Fruit fly (Drosophila melanogaster) whole organism, embryonic: ENCODE measurements around the gene CG12945.

Experiments
- Antp ChIP-seq: fragments of 200-800 bp; sonication (Bioruptor generic); optimal IDR thresholded peaks from 3 replicates; lab custom pipeline; 2016; ENCODE audit warnings: missing biosample characterization, missing genetic modification characterization
- Atf-2 ChIP-seq: fragments of 200-800 bp; sonication (Bioruptor generic); optimal IDR thresholded peaks from 2 replicates; lab custom pipeline; 2016; ENCODE audit warnings: missing biosample characterization, missing genetic modification characterization
- CG10274 ChIP-seq: fragments of 200-800 bp; sonication (Bioruptor generic); optimal IDR thresholded peaks from 3 replicates; lab custom pipeline; 2017; ENCODE audit warnings: missing biosample characterization, mild to moderate bottlenecking, missing genetic modification characterization
- CG10431 ChIP-seq: fragments of 200-800 bp; sonication (Bioruptor generic); optimal IDR thresholded peaks from 3 replicates; lab custom pipeline; 2018; ENCODE audit warnings: missing biosample characterization, mild to moderate bottlenecking, missing genetic modification characterization
- CG11093 ChIP-seq: fragments of 200-800 bp; sonication (Bioruptor generic); IDR thresholded peaks from 3 replicates; pipeline ENCODE4 v1.3.6; 2022; ENCODE audit warnings: missing biosample characterization, missing genetic modification characterization
- CG11723 ChIP-seq: fragments of 200-800 bp; sonication (Bioruptor generic); optimal IDR thresholded peaks from 2 replicates; lab custom pipeline; 2017; ENCODE audit warnings: missing biosample characterization, mild to moderate bottlenecking, missing genetic modification characterization
- CG12659 ChIP-seq: fragments of 200-800 bp; sonication (Bioruptor generic); optimal IDR thresholded peaks from 3 replicates; lab custom pipeline; 2017; ENCODE audit warnings: mild to moderate bottlenecking, missing biosample characterization, missing genetic modification reagents, missing genetic modification characterization
- CG15514 ChIP-seq: fragments of 200-800 bp; sonication (Bioruptor generic); optimal IDR thresholded peaks from 3 replicates; lab custom pipeline; 2017; ENCODE audit warnings: missing biosample characterization, missing genetic modification characterization, mild to moderate bottlenecking, moderate library complexity, missing genetic modification reagents
- CG17361 ChIP-seq: fragments of 200-800 bp; sonication (Bioruptor generic); IDR thresholded peaks from 3 replicates; pipeline ENCODE4 v1.3.6; 2022; ENCODE audit warnings: missing biosample characterization, missing genetic modification characterization
- CG17829 ChIP-seq: fragments of 200-800 bp; optimal IDR thresholded peaks from 2 replicates; lab custom pipeline; 2019; ENCODE audit warnings: missing biosample characterization, mild to moderate bottlenecking, missing genetic modification characterization, moderate library complexity
- CG1832 ChIP-seq: fragments of 200-800 bp; sonication (Bioruptor generic); optimal IDR thresholded peaks from 2 replicates; lab custom pipeline; 2017; ENCODE audit warnings: missing biosample characterization, mild to moderate bottlenecking, missing genetic modification characterization, inconsistent platforms
- CG18599 ChIP-seq: fragments of 200-800 bp; sonication (Bioruptor generic); optimal IDR thresholded peaks from 3 replicates; lab custom pipeline; 2017; ENCODE audit warnings: missing biosample characterization, missing genetic modification characterization, mild to moderate bottlenecking, moderate library complexity, missing genetic modification reagents
- CG2889 ChIP-seq: fragments of 200-800 bp; sonication (Bioruptor generic); IDR thresholded peaks from 3 replicates; pipeline ENCODE4 v1.3.6; 2022; ENCODE audit warnings: missing biosample characterization, missing genetic modification characterization
- CG30431 ChIP-seq: fragments of 200-800 bp; sonication (Bioruptor generic); optimal IDR thresholded peaks from 2 replicates; lab custom pipeline; 2017; ENCODE audit warnings: missing biosample characterization, missing genetic modification characterization
- CG31365 ChIP-seq: fragments of 200-800 bp; sonication (Bioruptor generic); optimal IDR thresholded peaks from 2 replicates; lab custom pipeline; 2018; ENCODE audit warnings: missing biosample characterization, mild to moderate bottlenecking, missing genetic modification characterization
- CG4617 ChIP-seq: fragments of 200-800 bp; sonication (Bioruptor generic); optimal IDR thresholded peaks from 3 replicates; lab custom pipeline; 2016; ENCODE audit warnings: missing biosample characterization, missing genetic modification characterization, borderline replicate concordance
- CG4730 ChIP-seq: fragments of 200-800 bp; sonication (Bioruptor generic); IDR thresholded peaks from 2 replicates; pipeline ENCODE4 v1.3.6; 2022; ENCODE audit warnings: missing biosample characterization, missing genetic modification characterization
- CG8388 ChIP-seq: fragments of 200-800 bp; sonication (Bioruptor generic); optimal IDR thresholded peaks from 2 replicates; lab custom pipeline; 2019; ENCODE audit warnings: missing biosample characterization, mild to moderate bottlenecking, missing genetic modification characterization, moderate library complexity
- Doc3 ChIP-seq: fragments of 200-800 bp; sonication (Bioruptor generic); IDR thresholded peaks from 3 replicates; pipeline ENCODE4 v1.3.6; 2022; ENCODE audit warnings: missing biosample characterization, missing genetic modification characterization; ENCODE audit not compliant: partially characterized antibody
- H15 ChIP-seq: fragments of 200-800 bp; sonication (Bioruptor generic); IDR thresholded peaks from 3 replicates; pipeline ENCODE4 v1.3.6; 2022; ENCODE audit warnings: missing biosample characterization, missing genetic modification characterization
- HLH3B ChIP-seq: fragments of 200-800 bp; sonication (Bioruptor generic); IDR thresholded peaks from 2 replicates; pipeline ENCODE4 v1.3.6; 2022; ENCODE audit warnings: missing biosample characterization, missing genetic modification characterization
- Hr3 ChIP-seq: fragments of 200-800 bp; sonication (Bioruptor generic); optimal IDR thresholded peaks from 3 replicates; lab custom pipeline; 2016; ENCODE audit warnings: missing biosample characterization, missing genetic modification characterization
- Hsf ChIP-seq: fragments of 200-800 bp; sonication (Bioruptor generic); optimal IDR thresholded peaks from 3 replicates; lab custom pipeline; 2016; ENCODE audit warnings: missing biosample characterization, missing genetic modification characterization
- Lpt ChIP-seq: fragments of >200 bp; optimal IDR thresholded peaks from 2 replicates; lab custom pipeline; 2018; ENCODE audit warnings: missing biosample characterization, missing genetic modification characterization
- Mrtf ChIP-seq: fragments of 200-800 bp; sonication (Bioruptor generic); IDR thresholded peaks from 3 replicates; pipeline ENCODE4 v1.3.6; 2022; ENCODE audit warnings: missing biosample characterization, missing genetic modification characterization
- Nf-YB ChIP-seq: fragments of 200-800 bp; sonication (Bioruptor generic); optimal IDR thresholded peaks from 3 replicates; lab custom pipeline; 2019; ENCODE audit warnings: missing biosample characterization, mild to moderate bottlenecking, missing genetic modification characterization, moderate library complexity
- Rx ChIP-seq: fragments of 200-800 bp; sonication (Bioruptor generic); IDR thresholded peaks from 2 replicates; pipeline ENCODE4 v1.3.6; 2022; ENCODE audit warnings: missing biosample characterization, missing genetic modification characterization
- Sry-β ChIP-seq: fragments of 200-800 bp; sonication (Bioruptor generic); optimal IDR thresholded peaks from 2 replicates; lab custom pipeline; 2018; ENCODE audit warnings: missing biosample characterization, mild to moderate bottlenecking, missing genetic modification characterization, moderate library complexity
- ab ChIP-seq: fragments of 200-800 bp; sonication (Bioruptor generic); optimal IDR thresholded peaks from 2 replicates; lab custom pipeline; 2016; ENCODE audit warnings: missing biosample characterization, missing genetic modification characterization
- ase ChIP-seq: fragments of 200-800 bp; sonication (Bioruptor generic); IDR thresholded peaks from 3 replicates; pipeline ENCODE4 v1.3.6; 2022; ENCODE audit warnings: missing biosample characterization, missing genetic modification characterization
- az2 ChIP-seq: fragments of 200-800 bp; sonication (Bioruptor generic); optimal IDR thresholded peaks from 3 replicates; lab custom pipeline; 2016; ENCODE audit warnings: missing biosample characterization, missing genetic modification characterization
- bbx ChIP-seq: fragments of 200-800 bp; sonication (Bioruptor generic); IDR thresholded peaks from 2 replicates; pipeline ENCODE4 v1.3.6; 2022; ENCODE audit warnings: missing biosample characterization, missing genetic modification characterization; ENCODE audit not compliant: partially characterized antibody
- bigmax ChIP-seq: fragments of 200-800 bp; sonication (Bioruptor generic); optimal IDR thresholded peaks from 2 replicates; lab custom pipeline; 2018; ENCODE audit warnings: missing biosample characterization, mild to moderate bottlenecking, missing genetic modification characterization
- bowl ChIP-seq: fragments of 200-800 bp; sonication (Bioruptor generic); IDR thresholded peaks from 2 replicates; pipeline ENCODE4 v1.3.6; 2022; ENCODE audit warnings: missing biosample characterization, missing genetic modification characterization
- crc ChIP-seq: fragments of 200-800 bp; sonication (Bioruptor generic); optimal IDR thresholded peaks from 2 replicates; lab custom pipeline; 2016; ENCODE audit warnings: missing biosample characterization, missing genetic modification characterization
- cwo ChIP-seq: fragments of 200-800 bp; sonication (Bioruptor generic); optimal IDR thresholded peaks from 3 replicates; lab custom pipeline; 2017; ENCODE audit warnings: missing biosample characterization, missing genetic modification characterization, mild to moderate bottlenecking, moderate library complexity, missing genetic modification reagents
- dysf ChIP-seq: fragments of 200-800 bp; sonication (Bioruptor generic); IDR thresholded peaks from 3 replicates; pipeline ENCODE4 v1.3.6; 2022; ENCODE audit warnings: missing biosample characterization, missing genetic modification characterization
- esg ChIP-seq: fragments of 200-800 bp; sonication (Bioruptor generic); conservative IDR thresholded peaks from 2 replicates; pipeline ENCODE4 v1.3.6; 2022; ENCODE audit warnings: missing biosample characterization, missing genetic modification characterization
- gcm2 ChIP-seq: fragments of 200-800 bp; sonication (Bioruptor generic); optimal IDR thresholded peaks from 2 replicates; lab custom pipeline; 2016; ENCODE audit warnings: missing biosample characterization, missing genetic modification characterization
- ham ChIP-seq: fragments of 200-800 bp; sonication (Bioruptor generic); IDR thresholded peaks from 2 replicates; pipeline ENCODE4 v1.3.6; 2022; ENCODE audit warnings: missing biosample characterization, missing genetic modification characterization
- onecut ChIP-seq: fragments of 200-800 bp; sonication (Bioruptor generic); IDR thresholded peaks from 2 replicates; pipeline ENCODE4 v1.3.6; 2022; ENCODE audit warnings: missing biosample characterization, missing genetic modification characterization
- pfk ChIP-seq: fragments of 200-800 bp; sonication (Bioruptor generic); optimal IDR thresholded peaks from 2 replicates; lab custom pipeline; 2018; ENCODE audit warnings: missing biosample characterization, mild to moderate bottlenecking, missing genetic modification characterization, moderate library complexity
- pros ChIP-seq: fragments of 200-800 bp; sonication (Bioruptor generic); optimal IDR thresholded peaks from 3 replicates; lab custom pipeline; 2019; ENCODE audit warnings: missing biosample characterization, mild to moderate bottlenecking, missing genetic modification characterization, moderate library complexity
- psq ChIP-seq: fragments of 200-800 bp; sonication (Bioruptor generic); optimal IDR thresholded peaks from 2 replicates; lab custom pipeline; 2017; ENCODE audit warnings: missing biosample characterization, missing genetic modification characterization
- shn ChIP-seq: fragments of 200-800 bp; sonication (Bioruptor generic); optimal IDR thresholded peaks from 3 replicates; lab custom pipeline; 2016; ENCODE audit warnings: missing biosample characterization, missing genetic modification characterization
- sug ChIP-seq: fragments of 200-800 bp; optimal IDR thresholded peaks from 2 replicates; lab custom pipeline; 2019; ENCODE audit warnings: missing biosample characterization, mild to moderate bottlenecking, missing genetic modification characterization, moderate library complexity
- tap ChIP-seq: fragments of 200-800 bp; optimal IDR thresholded peaks from 3 replicates; lab custom pipeline; 2019; ENCODE audit warnings: missing biosample characterization, mild to moderate bottlenecking, missing genetic modification characterization, moderate library complexity
- tna ChIP-seq: fragments of 200-800 bp; sonication (Bioruptor generic); IDR thresholded peaks from 2 replicates; pipeline ENCODE4 v1.3.6; 2022; ENCODE audit warnings: missing biosample characterization, missing genetic modification characterization; ENCODE audit not compliant: partially characterized antibody
- toy ChIP-seq: fragments of 200-800 bp; sonication (Bioruptor generic); IDR thresholded peaks from 2 replicates; pipeline ENCODE4 v1.3.6; 2022; ENCODE audit warnings: missing biosample characterization, missing genetic modification characterization
- yki ChIP-seq: fragments of >200 bp; optimal IDR thresholded peaks from 3 replicates; lab custom pipeline; 2018
- zf30C ChIP-seq: fragments of 200-800 bp; sonication (Bioruptor generic); optimal IDR thresholded peaks from 3 replicates; lab custom pipeline; 2018; ENCODE audit warnings: missing biosample characterization, mild to moderate bottlenecking, missing genetic modification characterization

Gene CG12945

DNA sequence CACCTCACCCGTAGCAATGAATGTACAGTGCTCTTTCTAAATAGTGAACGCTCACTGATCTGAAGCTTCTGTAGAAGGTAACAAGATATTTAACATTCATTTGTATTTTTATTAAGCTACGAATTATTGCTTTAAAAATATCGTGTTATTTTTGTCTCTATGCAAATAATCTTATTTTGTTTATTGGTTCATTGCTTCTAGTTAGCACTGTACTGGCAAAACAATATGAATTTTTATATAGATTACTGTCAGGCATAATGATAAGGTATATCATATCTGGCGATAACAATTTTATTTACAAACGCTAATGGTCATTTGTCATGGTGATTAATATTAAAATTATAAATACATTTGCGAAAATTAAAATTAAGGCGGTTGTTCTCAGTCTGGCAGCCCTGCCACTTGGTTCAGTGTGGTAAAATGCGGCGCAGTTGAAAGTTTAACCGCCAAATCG lies 19.5 kb downstream of the CG12945 start, which contains the start of gene CG9471 (continued):
- TF ChIP-seq Mrtf (GFP tag; lab: Robert Waterston, UW) (peak; percentile 85), az2 (GFP tag; lab: Kevin White, UChicago) (peak; percentile 93), CG4617 (GFP tag; lab: Kevin White, UChicago) (peak; percentile 81), CG17361 (GFP tag; lab: Robert Waterston, UW) (peak; percentile 93), dysf (peak; percentile 94), CG30431 (GFP tag; lab: Kevin White, UChicago) (peak; percentile 72), HLH3B (GFP tag; lab: Robert Waterston, UW) (peak; percentile 94), toy (peak; percentile 76; the same call in 1 of the 2 replicates), Lpt (GFP tag; lab: Kevin White, UChicago) (no peak), ham (GFP tag; lab: Robert Waterston, UW) (peak; percentile 71; the same call in 1 of the 2 replicates), Antp (GFP tag; lab: Kevin White, UChicago) (peak; percentile 89), CG2889 (GFP tag; lab: Robert Waterston, UW) (peak; percentile 89), onecut (GFP tag; lab: Robert Waterston, UW) (peak; percentile 80), pfk (GFP tag; lab: Kevin White, UChicago) (peak; percentile 25), Atf-2 (peak; percentile 82), cwo (GFP tag; lab: Kevin White, UChicago) (peak; percentile 85), Hsf (GFP tag; lab: Kevin White, UChicago) (peak; percentile 94), bowl (GFP tag; lab: Robert Waterston, UW) (peak; percentile 85), psq (GFP tag; lab: Kevin White, UChicago) (peak; percentile 57), yki (no peak), Rx (GFP tag; lab: Robert Waterston, UW) (peak; percentile 90), H15 (peak; percentile 94), ase (GFP tag; lab: Robert Waterston, UW) (peak; percentile 91), tna (GFP tag; lab: Robert Waterston, UW) (no peak), shn (GFP tag; lab: Kevin White, UChicago) (peak; percentile 79), Nf-YB (GFP tag; lab: Kevin White, UChicago) (peak; percentile 75), CG17829 (tag; lab: Kevin White, UChicago) (peak; percentile 91), CG11723 (peak; percentile 84), CG10274 (GFP tag; lab: Kevin White, UChicago) (peak; percentile 64), CG10431 (GFP tag; lab: Kevin White, UChicago) (peak; percentile 62), CG31365 (tag; lab: Kevin White, UChicago) (peak; percentile 47), tap (peak; percentile 92), CG11093 (peak; percentile 88), ab (GFP tag; lab: Kevin White, UChicago) (peak; percentile 43), crc (GFP tag; lab: Kevin White, UChicago) (peak; percentile 85), bbx (GFP tag; lab: Robert Waterston, UW) (no peak), zf30C (no peak), CG1832 (GFP tag; lab: Kevin White, UChicago) (no peak), Sry-β (peak; percentile 10), CG12659 (peak; percentile 93), esg (GFP tag; lab: Robert Waterston, UW) (peak; percentile 92), Doc3 (GFP tag; lab: Robert Waterston, UW) (no peak), sug (peak; percentile 91), CG18599 (GFP tag; lab: Kevin White, UChicago) (peak; percentile 94), Hr3 (GFP tag; lab: Kevin White, UChicago) (peak; percentile 91), pros (GFP tag; lab: Kevin White, UChicago) (no peak), gcm2 (GFP tag; lab: Kevin White, UChicago) (peak; percentile 76), CG8388 (GFP tag; lab: Kevin White, UChicago) (peak; percentile 97), bigmax (GFP tag; lab: Kevin White, UChicago) (peak; percentile 1), CG15514 (peak; percentile 87), CG4730 (peak; percentile 89)
